Worm (Caenorhabditis elegans) whole organism, L3 larva: Measurements from ENCODE around the gene W02D7.11.

ENCODE experiments used
- ceh-16 ChIP-seq: sonication (generic microtip); optimal IDR thresholded peaks from 2 replicates; lab custom pipeline; 2017; ENCODE audit warnings: missing biosample characterization, missing genetic modification characterization
- lin-39 ChIP-seq: fragments of 150-350 bp; optimal IDR thresholded peaks from 2 replicates; lab custom pipeline; 2018; ENCODE audit warnings: missing biosample characterization, missing genetic modification reagents, missing genetic modification characterization
- sea-2 ChIP-seq: fragments of 150-350 bp; sonication (generic microtip); optimal IDR thresholded peaks from 4 replicates; lab custom pipeline; 2014; ENCODE audit warnings: missing biosample characterization, missing genetic modification reagents, missing genetic modification characterization
- ztf-11 ChIP-seq: fragments of 150-350 bp; optimal IDR thresholded peaks from 2 replicates; lab custom pipeline; 2014; ENCODE audit warnings: missing biosample characterization, missing genetic modification characterization

DNA sequence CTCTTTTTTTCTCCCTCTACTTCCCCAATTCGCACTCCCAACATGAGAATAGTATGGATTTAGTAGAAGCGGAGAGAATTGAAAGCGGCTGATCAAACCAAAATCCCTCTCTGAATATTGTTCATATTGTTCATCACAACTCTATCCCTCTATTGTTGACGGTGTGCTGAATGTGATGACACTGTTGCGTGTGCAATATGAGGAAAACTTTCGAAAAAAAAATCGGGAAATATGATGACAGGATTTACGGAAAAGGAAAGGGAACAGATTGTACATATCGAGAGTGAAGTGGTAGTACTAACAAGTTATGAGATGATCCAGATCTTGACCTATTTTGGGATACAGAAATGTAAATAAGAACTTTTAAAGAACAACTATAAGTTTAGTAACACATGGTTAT is 8.4 kb downstream of the W02D7.11 start, which contains the start of gene smex-1:
- TF ChIP-seq ceh-16 (tag; lab: Kevin White, UChicago) (no peak), lin-39 (no peak), sea-2 (GFP tag; lab: Kevin White, UChicago) (no peak), ztf-11 (tag; lab: Kevin White, UChicago) (no peak)
